Fruit fly (Drosophila melanogaster) whole organism, embryonic: ENCODE results near the gene CG42554.
A peak's percentile ranks its signal among the peaks of the same experiment; 100 is the strongest.

ENCODE experiments used
- Antp ChIP-seq: fragments of 200-800 bp; sonication (Bioruptor generic); optimal IDR thresholded peaks from 3 replicates; lab custom pipeline; 2016; ENCODE audit warnings: missing biosample characterization, missing genetic modification characterization
- Atf6 ChIP-seq: fragments of 200-800 bp; sonication (Bioruptor generic); IDR thresholded peaks from 2 replicates; pipeline ENCODE4 v1.3.6; 2022; ENCODE audit warnings: missing biosample characterization, missing genetic modification characterization
- CG10321 ChIP-seq: fragments of 200-800 bp; sonication (Bioruptor generic); IDR thresholded peaks from 2 replicates; pipeline ENCODE4 v1.3.6; 2022; ENCODE audit warnings: missing biosample characterization, missing genetic modification characterization
- CG11085 ChIP-seq: fragments of 200-800 bp; sonication (Bioruptor generic); IDR thresholded peaks from 2 replicates; pipeline ENCODE4 v1.3.6; 2022; ENCODE audit warnings: missing biosample characterization, missing genetic modification characterization
- CG11456 ChIP-seq: fragments of 200-800 bp; sonication (Bioruptor generic); IDR thresholded peaks from 3 replicates; pipeline ENCODE4 v1.3.6; 2022; ENCODE audit warnings: missing biosample characterization, missing genetic modification characterization
- CG12391 ChIP-seq: fragments of 200-800 bp; sonication (Bioruptor generic); optimal IDR thresholded peaks from 3 replicates; lab custom pipeline; 2018; ENCODE audit warnings: missing biosample characterization, mild to moderate bottlenecking, missing genetic modification characterization, moderate library complexity
- CG13424 ChIP-seq: fragments of 200-800 bp; sonication (Bioruptor generic); optimal IDR thresholded peaks from 2 replicates; lab custom pipeline; 2019; ENCODE audit warnings: missing biosample characterization, mild to moderate bottlenecking, missing genetic modification characterization, moderate library complexity
- CG13624 ChIP-seq: fragments of 200-800 bp; sonication (Bioruptor generic); optimal IDR thresholded peaks from 2 replicates; lab custom pipeline; 2016; ENCODE audit warnings: missing biosample characterization, missing genetic modification characterization
- CG16779 ChIP-seq: fragments of 200-800 bp; sonication (Bioruptor generic); IDR thresholded peaks from 2 replicates; pipeline ENCODE4 v1.3.6; 2022; ENCODE audit warnings: missing biosample characterization, missing genetic modification characterization
- CG16813 ChIP-seq: fragments of 200-800 bp; sonication (Bioruptor generic); IDR thresholded peaks from 3 replicates; pipeline ENCODE4 v1.3.6; 2022; ENCODE audit warnings: missing biosample characterization, missing genetic modification characterization; ENCODE audit not compliant: partially characterized antibody
- CG17328 ChIP-seq: fragments of 200-800 bp; sonication (Bioruptor generic); IDR thresholded peaks from 2 replicates; pipeline ENCODE4 v1.3.6; 2022; ENCODE audit warnings: missing biosample characterization, missing genetic modification characterization
- CG17385 ChIP-seq: fragments of 200-800 bp; sonication (Bioruptor generic); optimal IDR thresholded peaks from 3 replicates; lab custom pipeline; 2018; ENCODE audit warnings: missing biosample characterization, mild to moderate bottlenecking, missing genetic modification characterization
- CG2875 ChIP-seq: fragments of 200-800 bp; sonication (Bioruptor generic); optimal IDR thresholded peaks from 2 replicates; lab custom pipeline; 2017; ENCODE audit warnings: missing biosample characterization, mild to moderate bottlenecking, missing genetic modification characterization, missing genetic modification reagents
- CG32772 ChIP-seq: fragments of 200-800 bp; sonication (Bioruptor generic); IDR thresholded peaks from 2 replicates; pipeline ENCODE4 v1.3.6; 2022; ENCODE audit warnings: missing biosample characterization, missing genetic modification characterization
- CG33213 ChIP-seq: fragments of 200-800 bp; sonication (Bioruptor generic); optimal IDR thresholded peaks from 3 replicates; lab custom pipeline; 2016; ENCODE audit warnings: missing biosample characterization, missing genetic modification characterization
- CG42726 ChIP-seq: fragments of 200-800 bp; sonication (Bioruptor generic); IDR thresholded peaks from 2 replicates; pipeline ENCODE4 v1.3.6; 2022; ENCODE audit warnings: missing biosample characterization, missing genetic modification characterization; ENCODE audit not compliant: partially characterized antibody
- CG6175 ChIP-seq: fragments of 200-800 bp; sonication (Bioruptor generic); IDR thresholded peaks from 3 replicates; pipeline ENCODE4 v1.3.6; 2022; ENCODE audit warnings: missing biosample characterization, missing genetic modification characterization
- CG6683 ChIP-seq: fragments of 200-800 bp; sonication (Bioruptor generic); optimal IDR thresholded peaks from 2 replicates; lab custom pipeline; 2017; ENCODE audit warnings: missing biosample characterization, mild to moderate bottlenecking, missing genetic modification characterization, missing genetic modification reagents
- CG7745 ChIP-seq: fragments of 200-800 bp; sonication (Bioruptor generic); optimal IDR thresholded peaks from 2 replicates; lab custom pipeline; 2018; ENCODE audit warnings: missing biosample characterization, mild to moderate bottlenecking, missing genetic modification characterization, moderate library complexity
- CG7987 ChIP-seq: fragments of 200-800 bp; sonication (Bioruptor generic); optimal IDR thresholded peaks from 2 replicates; lab custom pipeline; 2018; ENCODE audit warnings: missing biosample characterization, mild to moderate bottlenecking, missing genetic modification characterization, moderate library complexity
- CG9932 ChIP-seq: fragments of 200-800 bp; sonication (Bioruptor generic); IDR thresholded peaks from 2 replicates; pipeline ENCODE4 v1.3.6; 2022; ENCODE audit warnings: missing biosample characterization, missing genetic modification characterization
- CoRest ChIP-seq: fragments of 200-800 bp; sonication (Bioruptor generic); optimal IDR thresholded peaks from 3 replicates; lab custom pipeline; 2018; ENCODE audit warnings: missing biosample characterization, mild to moderate bottlenecking, missing genetic modification characterization, moderate library complexity
- ERR ChIP-seq: fragments of 200-800 bp; sonication (Bioruptor generic); optimal IDR thresholded peaks from 2 replicates; lab custom pipeline; 2016; ENCODE audit warnings: missing biosample characterization, missing genetic modification characterization
- HLH3B ChIP-seq: fragments of 200-800 bp; sonication (Bioruptor generic); IDR thresholded peaks from 2 replicates; pipeline ENCODE4 v1.3.6; 2022; ENCODE audit warnings: missing biosample characterization, missing genetic modification characterization
- HLH4C ChIP-seq: fragments of 200-800 bp; sonication (Bioruptor generic); IDR thresholded peaks from 3 replicates; pipeline ENCODE4 v1.3.6; 2022; ENCODE audit warnings: missing biosample characterization, missing genetic modification characterization; ENCODE audit not compliant: partially characterized antibody
- HmgZ ChIP-seq: fragments of 200-800 bp; sonication (Bioruptor generic); optimal IDR thresholded peaks from 2 replicates; lab custom pipeline; 2018; ENCODE audit warnings: missing biosample characterization, mild to moderate bottlenecking, missing genetic modification characterization
- Hr51 ChIP-seq, 2 experiments: fragments of 200-800 bp; sonication (Bioruptor generic); optimal IDR thresholded peaks; 2 replicates in 1 of 2; 3 replicates in 1 of 2; lab custom pipeline; 2016 to 2018; ENCODE audit warnings: missing biosample characterization in 2 of 2, missing genetic modification characterization in 2 of 2, mild to moderate bottlenecking in 1 of 2, moderate library complexity in 1 of 2
- Mad ChIP-seq: fragments of 200-800 bp; sonication (Bioruptor generic); optimal IDR thresholded peaks from 2 replicates; lab custom pipeline; 2016; ENCODE audit warnings: missing biosample characterization, missing genetic modification characterization
- NFAT ChIP-seq: fragments of 200-800 bp; sonication (Bioruptor generic); IDR thresholded peaks from 2 replicates; pipeline ENCODE4 v1.3.6; 2022; ENCODE audit warnings: missing biosample characterization, missing genetic modification characterization
- Poxn ChIP-seq: fragments of 200-800 bp; sonication (Bioruptor generic); IDR thresholded peaks from 2 replicates; pipeline ENCODE4 v1.3.6; 2022; ENCODE audit warnings: missing biosample characterization, missing genetic modification characterization
- Sox100B ChIP-seq: fragments of 200-800 bp; sonication (Bioruptor generic); optimal IDR thresholded peaks from 3 replicates; lab custom pipeline; 2018; ENCODE audit warnings: missing biosample characterization, mild to moderate bottlenecking, missing genetic modification characterization
- al ChIP-seq: fragments of 200-800 bp; sonication (Bioruptor generic); IDR thresholded peaks from 2 replicates; pipeline ENCODE4 v1.3.6; 2022; ENCODE audit warnings: missing biosample characterization, missing genetic modification characterization
- bbx ChIP-seq: fragments of 200-800 bp; sonication (Bioruptor generic); IDR thresholded peaks from 2 replicates; pipeline ENCODE4 v1.3.6; 2022; ENCODE audit warnings: missing biosample characterization, missing genetic modification characterization; ENCODE audit not compliant: partially characterized antibody
- bigmax ChIP-seq: fragments of 200-800 bp; sonication (Bioruptor generic); optimal IDR thresholded peaks from 2 replicates; lab custom pipeline; 2018; ENCODE audit warnings: missing biosample characterization, mild to moderate bottlenecking, missing genetic modification characterization
- cato ChIP-seq: fragments of 200-800 bp; sonication (Bioruptor generic); optimal IDR thresholded peaks from 2 replicates; lab custom pipeline; 2016; ENCODE audit warnings: missing biosample characterization, missing genetic modification characterization, borderline replicate concordance
- crc ChIP-seq: fragments of 200-800 bp; sonication (Bioruptor generic); optimal IDR thresholded peaks from 2 replicates; lab custom pipeline; 2016; ENCODE audit warnings: missing biosample characterization, missing genetic modification characterization
- ftz-f1 ChIP-seq: fragments of 200-800 bp; sonication (Bioruptor generic); optimal IDR thresholded peaks from 2 replicates; lab custom pipeline; 2016; ENCODE audit warnings: missing biosample characterization, missing genetic modification characterization
- gfzf ChIP-seq: fragments of 200-800 bp; sonication (Bioruptor generic); optimal IDR thresholded peaks from 2 replicates; lab custom pipeline; 2016; ENCODE audit warnings: missing biosample characterization, mild to moderate bottlenecking, missing genetic modification characterization, moderate library complexity
- gro ChIP-seq: fragments of 200-800 bp; sonication (Bioruptor generic); optimal IDR thresholded peaks from 2 replicates; lab custom pipeline; 2016; ENCODE audit warnings: missing biosample characterization, missing genetic modification characterization
- gsb-n ChIP-seq: fragments of 200-800 bp; sonication (Bioruptor generic); optimal IDR thresholded peaks from 3 replicates; lab custom pipeline; 2018; ENCODE audit warnings: missing biosample characterization, mild to moderate bottlenecking, missing genetic modification characterization
- hth ChIP-seq: fragments of >200 bp; optimal IDR thresholded peaks from 2 replicates; lab custom pipeline; 2017; ENCODE audit warnings: inconsistent platforms
- lmd ChIP-seq: fragments of 200-800 bp; sonication (Bioruptor generic); IDR thresholded peaks from 2 replicates; pipeline ENCODE4 v1.3.6; 2022; ENCODE audit warnings: missing biosample characterization, missing genetic modification characterization
- luna ChIP-seq: fragments of 200-800 bp; sonication (Bioruptor generic); optimal IDR thresholded peaks from 2 replicates; lab custom pipeline; 2016; ENCODE audit warnings: missing biosample characterization, missing genetic modification characterization
- odd ChIP-seq: fragments of 200-800 bp; sonication (Bioruptor generic); optimal IDR thresholded peaks from 2 replicates; lab custom pipeline; 2017; ENCODE audit warnings: missing biosample characterization, mild to moderate bottlenecking, missing genetic modification characterization
- org-1 ChIP-seq: fragments of 200-800 bp; sonication (Bioruptor generic); optimal IDR thresholded peaks from 2 replicates; lab custom pipeline; 2017; ENCODE audit warnings: missing biosample characterization, missing genetic modification characterization
- p53 ChIP-seq: fragments of 200-800 bp; sonication (Bioruptor generic); optimal IDR thresholded peaks from 2 replicates; lab custom pipeline; 2016; ENCODE audit warnings: missing biosample characterization, missing genetic modification characterization
- sna ChIP-seq: fragments of 200-800 bp; sonication (Bioruptor generic); IDR thresholded peaks from 2 replicates; pipeline ENCODE4 v1.3.6; 2022; ENCODE audit warnings: missing biosample characterization, missing genetic modification characterization; ENCODE audit not compliant: partially characterized antibody
- sob ChIP-seq: fragments of 200-800 bp; sonication (Bioruptor generic); IDR thresholded peaks from 2 replicates; pipeline ENCODE4 v1.3.6; 2022; ENCODE audit warnings: missing biosample characterization, missing genetic modification characterization
- tin ChIP-seq: fragments of 200-800 bp; sonication (Bioruptor generic); optimal IDR thresholded peaks from 3 replicates; lab custom pipeline; 2016; ENCODE audit warnings: missing biosample characterization, missing genetic modification characterization

Gene CG42554

dm6 chr3L:791251-791991, 44.1 kb upstream of the CG42554 start (continued):
- TF ChIP-seq CG12391 (tag; lab: Kevin White, UChicago) (peak; percentile 70), hth (lab: Kevin White, UChicago) (no peak), CG11456 (GFP tag; lab: Robert Waterston, UW) (no peak), CG7987 (no peak), NFAT (GFP tag; lab: Robert Waterston, UW) (no peak), CG6175 (no peak), bbx (GFP tag; lab: Robert Waterston, UW) (peak; percentile 67), gsb-n (tag; lab: Kevin White, UChicago) (peak; percentile 62), HLH4C (GFP tag; lab: Robert Waterston, UW) (peak; percentile 52; the same call in 1 of the 3 replicates), al (no peak), gfzf (GFP tag; lab: Kevin White, UChicago) (no peak), CG7745 (tag; lab: Kevin White, UChicago) (no peak), CG6683 (GFP tag; lab: Kevin White, UChicago) (no peak), CG17328 (peak; percentile 73), sob (GFP tag; lab: Robert Waterston, UW) (peak; percentile 39; the same call in 1 of the 2 replicates), odd (GFP tag; lab: Kevin White, UChicago) (peak; percentile 64), CG17385 (peak; percentile 69), Antp (peak; percentile 33), Hr51 (GFP tag; optimal IDR thresholded peaks at IDR 0.05; lab: Kevin White, UChicago) (peak in 1 of 2 experiments; percentile 81), CG11085 (GFP tag; lab: Robert Waterston, UW) (no peak), HmgZ (tag; lab: Kevin White, UChicago) (peak; percentile 0), CG2875 (GFP tag; lab: Kevin White, UChicago) (peak; percentile 77), CG33213 (GFP tag; lab: Kevin White, UChicago) (peak; percentile 5), Sox100B (GFP tag; lab: Kevin White, UChicago) (peak; percentile 67), ERR (GFP tag; lab: Kevin White, UChicago) (no peak), CG16813 (GFP tag; lab: Robert Waterston, UW) (peak; percentile 53; the same call in 1 of the 3 replicates), org-1 (peak; percentile 65), HLH3B (peak; percentile 40; the same call in 1 of the 2 replicates), p53 (no peak), Mad (GFP tag; lab: Kevin White, UChicago) (no peak), CoRest (tag; lab: Kevin White, UChicago) (peak; percentile 74), sna (GFP tag; lab: Robert Waterston, UW) (peak; percentile 63; the same call in 1 of the 2 replicates), bigmax (GFP tag; lab: Kevin White, UChicago) (no peak), CG10321 (GFP tag; lab: Robert Waterston, UW) (no peak), CG32772 (GFP tag; lab: Robert Waterston, UW) (no peak), Atf6 (GFP tag; lab: Robert Waterston, UW) (peak; percentile 13; the same call in 1 of the 2 replicates), luna (GFP tag; lab: Kevin White, UChicago) (no peak), Poxn (no peak), CG13424 (tag; lab: Kevin White, UChicago) (peak; percentile 67), ftz-f1 (no peak), gro (no peak), CG16779 (GFP tag; lab: Robert Waterston, UW) (no peak), CG9932 (GFP tag; lab: Robert Waterston, UW) (0 out of 2 replicates have a peak, but pooled peaks have one; percentile 24), lmd (GFP tag; lab: Robert Waterston, UW) (peak; percentile 62), CG13624 (GFP tag; lab: Kevin White, UChicago) (no peak), cato (peak; percentile 32), CG42726 (GFP tag; lab: Robert Waterston, UW) (no peak), tin (peak; percentile 44), crc (no peak)
